Fruit fly (Drosophila melanogaster) Kc167 (cell line): ENCODE results near the gene hth.

ENCODE experiments used
- Myc ChIP-seq: fragments of >200 bp; optimal IDR thresholded peaks from 2 replicates; lab custom pipeline; 2017; ENCODE audit warnings: missing external identifiers
- Sin3A ChIP-seq: fragments of >200 bp; optimal IDR thresholded peaks from 2 replicates; lab custom pipeline; 2018; ENCODE audit warnings: missing external identifiers
- h ChIP-seq: fragments of >200 bp; optimal IDR thresholded peaks from 3 replicates; lab custom pipeline; 2018; ENCODE audit warnings: missing external identifiers
- insv ChIP-seq: fragments of >200 bp; optimal IDR thresholded peaks from 3 replicates; lab custom pipeline; 2018; ENCODE audit warnings: missing external identifiers
- psq ChIP-seq: fragments of >200 bp; optimal IDR thresholded peaks from 2 replicates; lab custom pipeline; 2017; ENCODE audit warnings: missing external identifiers
- ttk ChIP-seq: sonication (Bioruptor generic); optimal IDR thresholded peaks from 2 replicates; lab custom pipeline; 2017; ENCODE audit warnings: missing external identifiers

The hth gene

dm6 chr3R:10629973-10630372 lies 9.4 kb downstream of the hth start:
- TF ChIP-seq Sin3A (lab: Kevin White, UChicago) (no peak), insv (lab: Kevin White, UChicago) (no peak), h (lab: Kevin White, UChicago) (no peak), psq (no peak), Myc (lab: Kevin White, UChicago) (no peak), ttk (no peak)

dm6 chr3R:10628234-10628633 lies 11.1 kb downstream of the hth start:
- TF ChIP-seq insv (lab: Kevin White, UChicago) (no peak), h (lab: Kevin White, UChicago) (no peak), ttk (no peak), psq (no peak)

dm6 chr3R:10626556-10627121 lies 12.7 kb downstream of the hth start:
- TF ChIP-seq insv (lab: Kevin White, UChicago) (no peak), Myc (lab: Kevin White, UChicago) (no peak), h (lab: Kevin White, UChicago) (no peak), ttk (no peak), Sin3A (lab: Kevin White, UChicago) (no peak), psq (no peak)

- TF ChIP-seq Myc (lab: Kevin White, UChicago) (no peak), Sin3A (lab: Kevin White, UChicago) (no peak), h (lab: Kevin White, UChicago) (no peak), insv (lab: Kevin White, UChicago) (no peak), ttk (no peak), psq (no peak)
Observed at dm6 chr3R:10626066-10626465, 13.3 kb downstream of the hth start.

- TF ChIP-seq psq (no peak), ttk (no peak), insv (lab: Kevin White, UChicago) (no peak), Myc (lab: Kevin White, UChicago) (no peak), Sin3A (lab: Kevin White, UChicago) (no peak), h (lab: Kevin White, UChicago) (no peak)
Observed at dm6 chr3R:10624150-10624804, 15.1 kb downstream of the hth start.

dm6 chr3R:10623632-10624031 lies 15.7 kb downstream of the hth start:
- no peak for TF ChIP-seq psq
- TF ChIP-seq insv (lab: Kevin White, UChicago): no peak
- TF ChIP-seq h (lab: Kevin White, UChicago): no peak
- no peak for TF ChIP-seq ttk
- TF ChIP-seq Sin3A (lab: Kevin White, UChicago): no peak
- no peak for TF ChIP-seq Myc (lab: Kevin White, UChicago)

- TF ChIP-seq Myc (lab: Kevin White, UChicago) (no peak), psq (no peak), ttk (no peak), h (lab: Kevin White, UChicago) (no peak), Sin3A (lab: Kevin White, UChicago) (no peak), insv (lab: Kevin White, UChicago) (no peak)
Observed at dm6 chr3R:10622151-10622550, 17.2 kb downstream of the hth start.

- no peak for TF ChIP-seq Myc (lab: Kevin White, UChicago)
- no peak for TF ChIP-seq ttk
- no peak for TF ChIP-seq psq
- no peak for TF ChIP-seq Sin3A (lab: Kevin White, UChicago)
- TF ChIP-seq h (lab: Kevin White, UChicago): no peak
- TF ChIP-seq insv (lab: Kevin White, UChicago): no peak
Observed at dm6 chr3R:10618832-10619231, 20.5 kb downstream of the hth start.

- TF ChIP-seq Sin3A (lab: Kevin White, UChicago): no peak
- TF ChIP-seq ttk: no peak
- TF ChIP-seq Myc (lab: Kevin White, UChicago): no peak
- TF ChIP-seq psq: no peak
- no peak for TF ChIP-seq h (lab: Kevin White, UChicago)
- no peak for TF ChIP-seq insv (lab: Kevin White, UChicago)
Observed at dm6 chr3R:10617714-10618113, 21.7 kb downstream of the hth start.

dm6 chr3R:10616772-10617400 lies 22.5 kb downstream of the hth start:
- TF ChIP-seq Sin3A (lab: Kevin White, UChicago) (no peak), ttk (no peak), Myc (lab: Kevin White, UChicago) (no peak), insv (lab: Kevin White, UChicago) (no peak), h (lab: Kevin White, UChicago) (no peak), psq (no peak)

dm6 chr3R:10614006-10614895 lies 25.1 kb downstream of the hth start:
- no peak for TF ChIP-seq Myc (lab: Kevin White, UChicago)
- TF ChIP-seq psq: no peak
- no peak for TF ChIP-seq h (lab: Kevin White, UChicago)
- no peak for TF ChIP-seq ttk
- TF ChIP-seq insv (lab: Kevin White, UChicago): no peak
